Fruit fly (Drosophila melanogaster) whole organism, embryonic: Measurements from ENCODE around the gene CanB.

Experiments used
- Aef1 ChIP-seq: fragments of 200-800 bp; sonication (Bioruptor generic); IDR thresholded peaks from 3 replicates; pipeline ENCODE4 v1.3.6; 2022; ENCODE audit warnings: missing biosample characterization, missing genetic modification characterization
- BEAF-32 ChIP-seq: fragments of 200-800 bp; sonication (Bioruptor generic); optimal IDR thresholded peaks from 3 replicates; lab custom pipeline; 2017; ENCODE audit warnings: missing biosample characterization, missing genetic modification characterization, mild to moderate bottlenecking, moderate library complexity, missing genetic modification reagents
- CG1024 ChIP-seq: fragments of 200-800 bp; sonication (Bioruptor generic); IDR thresholded peaks from 2 replicates; pipeline ENCODE4 v1.3.6; 2022; ENCODE audit warnings: missing biosample characterization, missing genetic modification characterization
- CG10366 ChIP-seq: fragments of 200-800 bp; sonication (Bioruptor generic); IDR thresholded peaks from 2 replicates; pipeline ENCODE4 v1.3.6; 2022; ENCODE audit warnings: missing biosample characterization, missing genetic modification characterization
- CG10543 ChIP-seq: fragments of 200-800 bp; sonication (Bioruptor generic); optimal IDR thresholded peaks from 3 replicates; lab custom pipeline; 2017; ENCODE audit warnings: missing biosample characterization, mild to moderate bottlenecking, missing genetic modification characterization, moderate library complexity
- CG1233 ChIP-seq: fragments of 200-800 bp; sonication (Bioruptor generic); optimal IDR thresholded peaks from 4 replicates; lab custom pipeline; 2018; ENCODE audit warnings: missing biosample characterization, mild to moderate bottlenecking, missing genetic modification characterization
- CG13424 ChIP-seq: fragments of 200-800 bp; sonication (Bioruptor generic); optimal IDR thresholded peaks from 2 replicates; lab custom pipeline; 2019; ENCODE audit warnings: missing biosample characterization, mild to moderate bottlenecking, missing genetic modification characterization, moderate library complexity
- CG14441 ChIP-seq: fragments of 200-800 bp; sonication (Bioruptor generic); IDR thresholded peaks from 2 replicates; pipeline ENCODE4 v1.3.6; 2022; ENCODE audit warnings: missing biosample characterization, missing genetic modification characterization
- CG15269 ChIP-seq: fragments of 200-800 bp; sonication (Bioruptor generic); optimal IDR thresholded peaks from 2 replicates; lab custom pipeline; 2018; ENCODE audit warnings: missing biosample characterization, mild to moderate bottlenecking, missing genetic modification characterization, moderate library complexity
- CG1603 ChIP-seq: fragments of 200-800 bp; sonication (Bioruptor generic); optimal IDR thresholded peaks from 2 replicates; lab custom pipeline; 2019; ENCODE audit warnings: missing biosample characterization, mild to moderate bottlenecking, missing genetic modification characterization, moderate library complexity
- CG17359 ChIP-seq: fragments of 200-800 bp; sonication (Bioruptor generic); optimal IDR thresholded peaks from 3 replicates; lab custom pipeline; 2018; ENCODE audit warnings: missing biosample characterization, mild to moderate bottlenecking, missing genetic modification characterization, moderate library complexity
- CG18262 ChIP-seq: fragments of 200-800 bp; optimal IDR thresholded peaks from 3 replicates; lab custom pipeline; 2019; ENCODE audit warnings: missing biosample characterization, mild to moderate bottlenecking, missing genetic modification characterization, moderate library complexity
- CG18599 ChIP-seq: fragments of 200-800 bp; sonication (Bioruptor generic); optimal IDR thresholded peaks from 3 replicates; lab custom pipeline; 2017; ENCODE audit warnings: missing biosample characterization, missing genetic modification characterization, mild to moderate bottlenecking, moderate library complexity, missing genetic modification reagents
- CG2712 ChIP-seq: fragments of 200-800 bp; optimal IDR thresholded peaks from 3 replicates; lab custom pipeline; 2019; ENCODE audit warnings: missing biosample characterization, mild to moderate bottlenecking, missing genetic modification characterization, moderate library complexity
- CG30403 ChIP-seq: fragments of 200-800 bp; sonication (Bioruptor generic); optimal IDR thresholded peaks from 3 replicates; lab custom pipeline; 2016; ENCODE audit warnings: missing biosample characterization, missing genetic modification characterization
- CG3163 ChIP-seq: fragments of 200-800 bp; sonication (Bioruptor generic); optimal IDR thresholded peaks from 3 replicates; lab custom pipeline; 2016; ENCODE audit warnings: missing biosample characterization, missing genetic modification characterization
- CG32532 ChIP-seq: fragments of 200-800 bp; sonication (Bioruptor generic); IDR thresholded peaks from 2 replicates; pipeline ENCODE4 v1.3.6; 2022; ENCODE audit warnings: missing biosample characterization, missing genetic modification characterization
- CG3281 ChIP-seq: fragments of 200-800 bp; sonication (Bioruptor generic); optimal IDR thresholded peaks from 3 replicates; lab custom pipeline; 2017; ENCODE audit warnings: missing biosample characterization, mild to moderate bottlenecking, missing genetic modification characterization
- CG34376 ChIP-seq: fragments of 200-800 bp; sonication (Bioruptor generic); optimal IDR thresholded peaks from 2 replicates; lab custom pipeline; 2018; ENCODE audit warnings: missing biosample characterization, mild to moderate bottlenecking, missing genetic modification characterization
- CG4328 ChIP-seq: fragments of 200-800 bp; sonication (Bioruptor generic); optimal IDR thresholded peaks from 3 replicates; lab custom pipeline; 2017; ENCODE audit warnings: missing biosample characterization, missing genetic modification reagents, missing genetic modification characterization
- CG4360 ChIP-seq: fragments of 200-800 bp; sonication (Bioruptor generic); IDR thresholded peaks from 2 replicates; pipeline ENCODE4 v1.3.6; 2022; ENCODE audit warnings: missing biosample characterization, missing genetic modification characterization
- CG5180 ChIP-seq: fragments of 200-800 bp; sonication (Bioruptor generic); optimal IDR thresholded peaks from 3 replicates; lab custom pipeline; 2017; ENCODE audit warnings: missing biosample characterization, missing genetic modification characterization, mild to moderate bottlenecking, moderate library complexity, missing genetic modification reagents
- CG6854 ChIP-seq: fragments of 200-800 bp; sonication (Bioruptor generic); optimal IDR thresholded peaks from 3 replicates; lab custom pipeline; 2017; ENCODE audit warnings: missing biosample characterization, mild to moderate bottlenecking, missing genetic modification characterization
- CG7786 ChIP-seq: fragments of 200-800 bp; sonication (Bioruptor generic); optimal IDR thresholded peaks from 2 replicates; lab custom pipeline; 2016; ENCODE audit warnings: missing biosample characterization, missing genetic modification characterization
- CG8290 ChIP-seq, 3 experiments: fragments of 200-800 bp; sonication (Bioruptor generic); optimal IDR thresholded peaks; 2 replicates each; lab custom pipeline; 2016 to 2019; ENCODE audit warnings: missing biosample characterization in 3 of 3, missing genetic modification characterization in 3 of 3, mild to moderate bottlenecking in 2 of 3, moderate library complexity in 1 of 3
- CG9609 ChIP-seq: fragments of 200-800 bp; sonication (Bioruptor generic); optimal IDR thresholded peaks from 3 replicates; lab custom pipeline; 2016; ENCODE audit warnings: missing biosample characterization, missing genetic modification characterization
- Dip2 ChIP-seq: fragments of 200-800 bp; sonication (Bioruptor generic); IDR thresholded peaks from 2 replicates; pipeline ENCODE4 v1.3.6; 2022; ENCODE audit warnings: missing biosample characterization, missing genetic modification characterization
- HLH3B ChIP-seq: fragments of 200-800 bp; sonication (Bioruptor generic); IDR thresholded peaks from 2 replicates; pipeline ENCODE4 v1.3.6; 2022; ENCODE audit warnings: missing biosample characterization, missing genetic modification characterization
- HmgD ChIP-seq: fragments of 200-800 bp; sonication (Bioruptor generic); optimal IDR thresholded peaks from 3 replicates; lab custom pipeline; 2016; ENCODE audit warnings: missing biosample characterization, missing genetic modification characterization
- Rx ChIP-seq: fragments of 200-800 bp; sonication (Bioruptor generic); IDR thresholded peaks from 2 replicates; pipeline ENCODE4 v1.3.6; 2022; ENCODE audit warnings: missing biosample characterization, missing genetic modification characterization
- Side ChIP-seq: fragments of 200-800 bp; sonication (Bioruptor generic); optimal IDR thresholded peaks from 2 replicates; lab custom pipeline; 2016; ENCODE audit warnings: missing biosample characterization, missing genetic modification characterization
- Usf ChIP-seq: fragments of 200-800 bp; sonication (Bioruptor generic); optimal IDR thresholded peaks from 2 replicates; lab custom pipeline; 2017; ENCODE audit warnings: missing genotype, missing biosample characterization, missing genetic modification characterization
- Xbp1 ChIP-seq: fragments of 200-800 bp; sonication (Bioruptor generic); optimal IDR thresholded peaks from 3 replicates; lab custom pipeline; 2016; ENCODE audit warnings: missing biosample characterization, mild to moderate bottlenecking, missing genetic modification characterization
- ap ChIP-seq: fragments of 200-800 bp; sonication (Bioruptor generic); IDR thresholded peaks from 2 replicates; pipeline ENCODE4 v1.3.6; 2022; ENCODE audit warnings: missing biosample characterization, missing genetic modification characterization
- cad ChIP-seq: fragments of >200 bp; optimal IDR thresholded peaks from 2 replicates; lab custom pipeline; 2017; ENCODE audit warnings: missing biosample characterization, missing genetic modification characterization
- caup ChIP-seq: fragments of 200-800 bp; sonication (Bioruptor generic); optimal IDR thresholded peaks from 3 replicates; lab custom pipeline; 2017; ENCODE audit warnings: missing biosample characterization, mild to moderate bottlenecking, missing genetic modification characterization, moderate library complexity; ENCODE audit not compliant: severe bottlenecking
- ewg ChIP-seq: fragments of 200-800 bp; sonication (Bioruptor generic); optimal IDR thresholded peaks from 3 replicates; lab custom pipeline; 2017; ENCODE audit warnings: mild to moderate bottlenecking, missing biosample characterization, missing genetic modification reagents, missing genetic modification characterization
- ftz-f1 ChIP-seq: fragments of 200-800 bp; sonication (Bioruptor generic); optimal IDR thresholded peaks from 2 replicates; lab custom pipeline; 2016; ENCODE audit warnings: missing biosample characterization, missing genetic modification characterization
- hb ChIP-seq: fragments of 200-800 bp; sonication (Bioruptor generic); IDR thresholded peaks from 3 replicates; pipeline ENCODE4 v1.3.6; 2022; ENCODE audit warnings: missing biosample characterization, missing genetic modification characterization; ENCODE audit not compliant: partially characterized antibody
- insv ChIP-seq, 2 experiments: fragments of 200-800 bp; sonication (Bioruptor generic); optimal IDR thresholded peaks; 3 replicates each; lab custom pipeline; 2016 to 2018; ENCODE audit warnings: missing biosample characterization in 2 of 2, missing genetic modification characterization in 2 of 2
- nerfin-1 ChIP-seq: fragments of 200-800 bp; sonication (Bioruptor generic); optimal IDR thresholded peaks from 3 replicates; lab custom pipeline; 2019; ENCODE audit warnings: missing biosample characterization, mild to moderate bottlenecking, missing genetic modification characterization, moderate library complexity
- nom ChIP-seq: fragments of 200-800 bp; sonication (Bioruptor generic); optimal IDR thresholded peaks from 2 replicates; lab custom pipeline; 2017; ENCODE audit warnings: missing biosample characterization, missing genetic modification characterization, mild to moderate bottlenecking, moderate library complexity, missing genetic modification reagents
- phol ChIP-seq: fragments of 200-800 bp; sonication (Bioruptor generic); optimal IDR thresholded peaks from 3 replicates; lab custom pipeline; 2018; ENCODE audit warnings: missing biosample characterization, mild to moderate bottlenecking, missing genetic modification characterization, moderate library complexity
- ranshi ChIP-seq: fragments of 200-800 bp; sonication (Bioruptor generic); IDR thresholded peaks from 2 replicates; pipeline ENCODE4 v1.3.6; 2022; ENCODE audit warnings: missing biosample characterization, missing genetic modification characterization
- row ChIP-seq: fragments of 200-800 bp; sonication (Bioruptor generic); IDR thresholded peaks from 3 replicates; pipeline ENCODE4 v1.3.6; 2022; ENCODE audit warnings: missing biosample characterization, missing genetic modification characterization
- salm ChIP-seq: fragments of 200-800 bp; sonication (Bioruptor generic); optimal IDR thresholded peaks from 2 replicates; lab custom pipeline; 2018; ENCODE audit warnings: missing biosample characterization, mild to moderate bottlenecking, missing genetic modification characterization
- slp2 ChIP-seq: fragments of 200-800 bp; sonication (Bioruptor generic); optimal IDR thresholded peaks from 2 replicates; lab custom pipeline; 2016; ENCODE audit warnings: missing biosample characterization, missing genetic modification characterization
- ssp ChIP-seq: fragments of 200-800 bp; sonication (Bioruptor generic); IDR thresholded peaks from 2 replicates; pipeline ENCODE4 v1.3.6; 2022; ENCODE audit warnings: missing biosample characterization, missing genetic modification characterization
- stwl ChIP-seq: fragments of 200-800 bp; sonication (Bioruptor generic); optimal IDR thresholded peaks from 3 replicates; lab custom pipeline; 2018; ENCODE audit warnings: missing biosample characterization, mild to moderate bottlenecking, missing genetic modification characterization, moderate library complexity
- unc-4 ChIP-seq: fragments of 200-800 bp; sonication (Bioruptor generic); IDR thresholded peaks from 2 replicates; pipeline ENCODE4 v1.3.6; 2022; ENCODE audit warnings: missing biosample characterization, missing genetic modification characterization; ENCODE audit not compliant: partially characterized antibody
- wor ChIP-seq: fragments of 200-800 bp; sonication (Bioruptor generic); IDR thresholded peaks from 2 replicates; pipeline ENCODE4 v1.3.6; 2022; ENCODE audit warnings: missing biosample characterization, missing genetic modification characterization

Gene CanB

dm6 chrX:5286513-5286912 lies 45.8 kb upstream of the CanB start (continued):
- TF ChIP-seq nerfin-1 (no peak), salm (tag; lab: Kevin White, UChicago) (no peak), ranshi (GFP tag; lab: Robert Waterston, UW) (peak; percentile 30; the same call in 1 of the 2 replicates), Usf (GFP tag; lab: Kevin White, UChicago) (no peak), CG5180 (GFP tag; lab: Kevin White, UChicago) (no peak), CG10366 (GFP tag; lab: Robert Waterston, UW) (peak; percentile 18; the same call in 1 of the 2 replicates), CG30403 (GFP tag; lab: Kevin White, UChicago) (no peak), unc-4 (no peak), Dip2 (GFP tag; lab: Robert Waterston, UW) (no peak), ap (GFP tag; lab: Robert Waterston, UW) (no peak), row (GFP tag; lab: Robert Waterston, UW) (peak; percentile 57), nom (GFP tag; lab: Kevin White, UChicago) (no peak), CG15269 (peak; percentile 8), CG4328 (GFP tag; lab: Kevin White, UChicago) (no peak), CG34376 (no peak), CG2712 (tag; lab: Kevin White, UChicago) (peak; percentile 7), ftz-f1 (GFP tag; lab: Kevin White, UChicago) (no peak), Rx (GFP tag; lab: Robert Waterston, UW) (no peak), caup (GFP tag; lab: Kevin White, UChicago) (no peak), phol (peak; percentile 17), hb (GFP tag; lab: Robert Waterston, UW) (no peak), ssp (GFP tag; lab: Robert Waterston, UW) (no peak), CG17359 (tag; lab: Kevin White, UChicago) (peak; percentile 15), CG14441 (GFP tag; lab: Robert Waterston, UW) (no peak), CG18599 (GFP tag; lab: Kevin White, UChicago) (peak; percentile 14), CG8290 (GFP tag; optimal IDR thresholded peaks at IDR 0.05; lab: Kevin White, UChicago) (no peak), CG8290 (tag; optimal IDR thresholded peaks at IDR 0.05; lab: Kevin White, UChicago) (no peak), slp2 (GFP tag; lab: Kevin White, UChicago) (no peak), HmgD (no peak), HLH3B (GFP tag; lab: Robert Waterston, UW) (peak; percentile 38; the same call in 1 of the 2 replicates), CG13424 (tag; lab: Kevin White, UChicago) (no peak), CG3163 (GFP tag; lab: Kevin White, UChicago) (no peak), wor (GFP tag; lab: Robert Waterston, UW) (0 out of 2 replicates have a peak, but pooled peaks have one; percentile 18), BEAF-32 (no peak), Xbp1 (GFP tag; lab: Kevin White, UChicago) (no peak), CG6854 (GFP tag; lab: Kevin White, UChicago) (no peak), ewg (no peak), Aef1 (GFP tag; lab: Robert Waterston, UW) (no peak), CG32532 (GFP tag; lab: Robert Waterston, UW) (no peak), CG4360 (GFP tag; lab: Robert Waterston, UW) (no peak)

DNA sequence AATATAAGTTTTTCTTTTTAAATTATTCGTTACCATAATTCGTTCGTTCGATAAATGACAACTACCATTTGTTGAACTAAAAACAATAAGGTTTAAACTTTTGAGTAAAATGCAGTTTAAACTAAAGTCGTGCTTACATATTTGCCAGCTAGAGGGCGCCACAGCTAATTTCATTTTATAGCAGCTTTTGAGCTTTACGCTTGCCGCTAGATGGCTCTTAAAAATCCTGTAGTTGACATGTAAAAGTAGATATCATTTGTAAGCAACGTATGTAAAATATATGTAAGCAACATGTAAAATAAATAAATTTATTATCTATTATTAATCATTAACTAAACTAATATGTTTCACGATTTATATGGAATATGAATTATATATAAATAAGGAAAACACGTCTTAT lies 42.6 kb upstream of the CanB start:
- TF ChIP-seq CG7786 (GFP tag; lab: Kevin White, UChicago) (no peak), CG1233 (GFP tag; lab: Kevin White, UChicago) (no peak), CG18262 (no peak), cad (GFP tag; lab: Kevin White, UChicago) (no peak), CG10543 (GFP tag; lab: Kevin White, UChicago) (no peak), CG10366 (GFP tag; lab: Robert Waterston, UW) (no peak), CG1603 (peak; percentile 17), insv (GFP tag; optimal IDR thresholded peaks at IDR 0.05; lab: Kevin White, UChicago) (no peak), stwl (tag; lab: Kevin White, UChicago) (peak; percentile 37), ftz-f1 (GFP tag; lab: Kevin White, UChicago) (no peak), CG1024 (GFP tag; lab: Robert Waterston, UW) (no peak; the same call in 1 of the 2 replicates), CG3281 (GFP tag; lab: Kevin White, UChicago) (no peak), Side (GFP tag; lab: Kevin White, UChicago) (no peak), CG9609 (no peak)
